Worm (Caenorhabditis elegans) whole organism, mixed stage, embryonic: ENCODE data around the gene rab-33.

ENCODE experiments used
- M03D4.4 ChIP-seq: sonication (generic microtip); optimal IDR thresholded peaks from 2 replicates; lab custom pipeline; 2017; ENCODE audit warnings: mild to moderate bottlenecking, missing genetic modification characterization, missing compliant biosample characterization
- bed-3 ChIP-seq: fragments of 200-800 bp; sonication (Bioruptor generic); optimal IDR thresholded peaks from 3 replicates; lab custom pipeline; 2018; ENCODE audit warnings: mild to moderate bottlenecking, missing genetic modification characterization, moderate library complexity, missing compliant biosample characterization
- blmp-1 ChIP-seq: fragments of 150-350 bp; optimal IDR thresholded peaks from 2 replicates; lab custom pipeline; 2014; ENCODE audit warnings: missing biosample characterization, missing genetic modification characterization
- ceh-39 ChIP-seq: fragments of 150-350 bp; optimal IDR thresholded peaks from 2 replicates; lab custom pipeline; 2014; ENCODE audit warnings: missing biosample characterization, missing genetic modification characterization
- ceh-43 ChIP-seq: fragments of 200-800 bp; sonication (Bioruptor generic); optimal IDR thresholded peaks from 2 replicates; lab custom pipeline; 2018; ENCODE audit warnings: mild to moderate bottlenecking, missing genetic modification characterization, moderate library complexity, missing compliant biosample characterization
- ceh-83 ChIP-seq: fragments of 200-800 bp; sonication (Bioruptor generic); optimal IDR thresholded peaks from 2 replicates; lab custom pipeline; 2018; ENCODE audit warnings: mild to moderate bottlenecking, missing genetic modification characterization, missing compliant biosample characterization
- ces-1 ChIP-seq: fragments of 150-350 bp; optimal IDR thresholded peaks from 2 replicates; lab custom pipeline; 2014; ENCODE audit warnings: missing biosample characterization, missing genetic modification reagents, missing genetic modification characterization
- cnd-1 ChIP-seq: fragments of 200-800 bp; sonication (Bioruptor generic); optimal IDR thresholded peaks from 2 replicates; lab custom pipeline; 2018; ENCODE audit warnings: mild to moderate bottlenecking, missing genetic modification characterization, missing compliant biosample characterization
- drap-1 ChIP-seq: fragments of 200-800 bp; sonication (Bioruptor generic); optimal IDR thresholded peaks from 3 replicates; lab custom pipeline; 2018; ENCODE audit warnings: mild to moderate bottlenecking, missing genetic modification characterization, missing compliant biosample characterization
- elt-1 ChIP-seq: sonication (generic microtip); optimal IDR thresholded peaks from 2 replicates; lab custom pipeline; 2017; ENCODE audit warnings: missing genetic modification characterization, mild to moderate bottlenecking, missing compliant biosample characterization, antibody characterized with exemption, moderate library complexity, borderline replicate concordance; ENCODE audit not compliant: insufficient read depth
- elt-3 ChIP-seq: fragments of 150-350 bp; optimal IDR thresholded peaks from 2 replicates; lab custom pipeline; 2014; ENCODE audit warnings: missing biosample characterization, missing genetic modification characterization
- flh-1 ChIP-seq: fragments of 200-800 bp; sonication (Bioruptor generic); optimal IDR thresholded peaks from 2 replicates; lab custom pipeline; 2018; ENCODE audit warnings: mild to moderate bottlenecking, missing genetic modification characterization, moderate library complexity, missing compliant biosample characterization
- ham-2 ChIP-seq: fragments of 200-800 bp; sonication (Bioruptor generic); optimal IDR thresholded peaks from 2 replicates; lab custom pipeline; 2018; ENCODE audit warnings: mild to moderate bottlenecking, missing genetic modification characterization, missing compliant biosample characterization
- hlh-1 ChIP-seq: fragments of 150-350 bp; optimal IDR thresholded peaks from 2 replicates; lab custom pipeline; 2014; ENCODE audit warnings: missing biosample characterization, missing genetic modification reagents, missing genetic modification characterization
- lin-13 ChIP-seq: fragments of 150-350 bp; optimal IDR thresholded peaks from 2 replicates; lab custom pipeline; 2014; ENCODE audit warnings: missing biosample characterization, missing genetic modification characterization
- lin-32 ChIP-seq: fragments of 200-800 bp; sonication (Bioruptor generic); optimal IDR thresholded peaks from 2 replicates; lab custom pipeline; 2018; ENCODE audit warnings: mild to moderate bottlenecking, missing genetic modification characterization, missing compliant biosample characterization
- lsy-2 ChIP-seq: fragments of 150-350 bp; optimal IDR thresholded peaks from 2 replicates; lab custom pipeline; 2014; ENCODE audit warnings: missing biosample characterization, missing genetic modification characterization
- mab-5 ChIP-seq: fragments of 150-350 bp; optimal IDR thresholded peaks from 2 replicates; lab custom pipeline; 2014; ENCODE audit warnings: missing biosample characterization, missing genetic modification characterization
- mep-1 ChIP-seq: fragments of 150-350 bp; optimal IDR thresholded peaks from 2 replicates; lab custom pipeline; 2017; ENCODE audit warnings: missing biosample characterization, missing genetic modification reagents, missing genetic modification characterization, inconsistent platforms
- mls-2 ChIP-seq: sonication (generic microtip); optimal IDR thresholded peaks from 2 replicates; lab custom pipeline; 2016; ENCODE audit warnings: mild to moderate bottlenecking, missing genetic modification characterization, moderate library complexity, missing compliant biosample characterization
- nhr-12 ChIP-seq: fragments of 150-350 bp; optimal IDR thresholded peaks from 2 replicates; lab custom pipeline; 2014; ENCODE audit warnings: missing biosample characterization, missing genetic modification characterization
- nhr-2 ChIP-seq: fragments of 150-350 bp; optimal IDR thresholded peaks from 2 replicates; lab custom pipeline; 2014; ENCODE audit warnings: missing biosample characterization, missing genetic modification characterization
- nhr-237 ChIP-seq: fragments of 150-350 bp; optimal IDR thresholded peaks from 2 replicates; lab custom pipeline; 2014; ENCODE audit warnings: missing biosample characterization, missing genetic modification characterization
- nhr-28 ChIP-seq: fragments of 150-350 bp; optimal IDR thresholded peaks from 2 replicates; lab custom pipeline; 2014; ENCODE audit warnings: missing biosample characterization, missing genetic modification characterization
- nhr-76 ChIP-seq: sonication (generic microtip); optimal IDR thresholded peaks from 2 replicates; lab custom pipeline; 2017; ENCODE audit warnings: missing biosample characterization, missing genetic modification characterization
- pha-4 ChIP-seq: fragments of 150-350 bp; optimal IDR thresholded peaks from 2 replicates; lab custom pipeline; 2018; ENCODE audit warnings: missing biosample characterization, missing genetic modification reagents, missing genetic modification characterization
- sem-2 ChIP-seq: fragments of 200-800 bp; sonication (Bioruptor generic); optimal IDR thresholded peaks from 2 replicates; lab custom pipeline; 2018; ENCODE audit warnings: mild to moderate bottlenecking, missing genetic modification characterization, missing compliant biosample characterization
- snpc-4 ChIP-seq: fragments of 150-350 bp; optimal IDR thresholded peaks from 2 replicates; lab custom pipeline; 2014; ENCODE audit warnings: missing biosample characterization, missing genetic modification characterization
- sptf-1 ChIP-seq: sonication (generic microtip); optimal IDR thresholded peaks from 2 replicates; lab custom pipeline; 2017; ENCODE audit warnings: mild to moderate bottlenecking, missing genetic modification characterization, moderate library complexity, missing compliant biosample characterization
- tbx-8 ChIP-seq: fragments of 200-800 bp; sonication (Bioruptor generic); optimal IDR thresholded peaks from 2 replicates; lab custom pipeline; 2018; ENCODE audit warnings: mild to moderate bottlenecking, missing genetic modification characterization, moderate library complexity, missing compliant biosample characterization
- unc-120 ChIP-seq: sonication (generic microtip); optimal IDR thresholded peaks from 2 replicates; lab custom pipeline; 2017; ENCODE audit warnings: missing genetic modification characterization, missing compliant biosample characterization; ENCODE audit not compliant: poor library complexity, severe bottlenecking
- unc-39 ChIP-seq: fragments of 150-350 bp; optimal IDR thresholded peaks from 2 replicates; lab custom pipeline; 2014; ENCODE audit warnings: missing biosample characterization, missing genetic modification characterization
- unc-62 ChIP-seq: fragments of 150-350 bp; optimal IDR thresholded peaks from 2 replicates; lab custom pipeline; 2014; ENCODE audit warnings: missing biosample characterization, missing genetic modification reagents, missing genetic modification characterization
- zip-8 ChIP-seq: fragments of 150-350 bp; optimal IDR thresholded peaks from 2 replicates; lab custom pipeline; 2014; ENCODE audit warnings: missing biosample characterization, missing genetic modification characterization
- ztf-11 ChIP-seq: fragments of 150-350 bp; optimal IDR thresholded peaks from 2 replicates; lab custom pipeline; 2014; ENCODE audit warnings: missing biosample characterization, missing genetic modification characterization

rab-33 gene

ce11 chrIII:10461164-10461546 lies 42.5 kb downstream of the rab-33 start, which contains the start of gene atx-2 (continued):
- peak; percentile 93 for TF ChIP-seq ceh-83 (GFP tag; lab: Kevin White, UChicago)
- TF ChIP-seq blmp-1 = peak; percentile 91
- TF ChIP-seq mab-5 (tag; lab: Kevin White, UChicago) = peak; percentile 62
- TF ChIP-seq lsy-2 = peak; percentile 68
- TF ChIP-seq bed-3 = peak; percentile 96
- peak; percentile 97 for TF ChIP-seq ceh-43 (GFP tag; lab: Kevin White, UChicago)
- peak; percentile 90 for TF ChIP-seq tbx-8 (GFP tag; lab: Kevin White, UChicago)
- TF ChIP-seq, all 35 proteins: peak for 32

DNA sequence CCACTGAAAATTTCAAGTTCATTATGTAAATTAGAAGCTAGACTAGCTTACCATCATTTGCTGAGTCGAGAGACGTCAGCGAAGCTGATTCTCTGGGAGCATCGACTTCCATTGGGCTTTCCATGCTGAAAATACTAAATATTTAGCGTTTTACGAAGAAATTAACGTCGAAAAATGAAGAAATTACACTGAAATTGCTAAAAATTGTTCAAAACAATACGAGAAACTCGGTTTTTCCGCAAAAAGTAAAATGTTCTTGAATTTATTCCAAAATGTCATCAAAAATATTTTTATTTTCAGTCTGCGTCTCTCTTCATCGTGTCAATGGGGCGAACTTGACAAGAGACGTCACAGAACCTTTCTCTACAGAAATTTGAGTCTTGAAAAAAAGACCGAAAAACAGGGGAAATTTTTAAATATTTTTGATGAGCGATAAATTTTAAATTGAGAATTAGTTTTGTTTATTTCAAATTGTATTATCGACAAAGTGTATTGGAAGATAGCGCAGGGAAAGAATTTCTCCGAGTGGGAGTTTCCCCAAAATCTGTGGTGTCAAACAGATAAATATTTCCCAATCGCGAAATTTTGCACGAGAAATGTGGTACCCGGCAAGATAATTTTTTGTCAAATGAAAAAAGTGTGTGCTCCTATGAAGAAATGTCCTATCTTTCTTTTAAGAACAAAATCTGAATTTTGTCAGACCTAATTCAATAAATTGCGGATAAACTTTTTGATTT lies 43.1 kb downstream of the rab-33 start, which contains the start of gene ecps-1:
ecps-1 (minus strand) TSS at position 125 of the 737 bp plus-strand sequence.
- TF ChIP-seq nhr-28 (tag; lab: Kevin White, UChicago) (no peak), lsy-2 (peak; percentile 74), nhr-12 (tag; lab: Kevin White, UChicago) (no peak), nhr-237 (tag; lab: Kevin White, UChicago) (peak; percentile 88), mab-5 (tag; lab: Kevin White, UChicago) (no peak), elt-1 (tag; lab: Kevin White, UChicago) (no peak), ceh-43 (GFP tag; lab: Kevin White, UChicago) (no peak), cnd-1 (tag; lab: Kevin White, UChicago) (peak; percentile 24), unc-120 (tag; lab: Kevin White, UChicago) (no peak), bed-3 (no peak), unc-62 (GFP tag; lab: Kevin White, UChicago) (no peak), lin-32 (no peak), snpc-4 (tag; lab: Kevin White, UChicago) (no peak), zip-8 (tag; lab: Kevin White, UChicago) (no peak), sptf-1 (tag; lab: Kevin White, UChicago) (no peak), sem-2 (GFP tag; lab: Kevin White, UChicago) (no peak), ztf-11 (tag; lab: Kevin White, UChicago) (no peak), M03D4.4 (tag; lab: Kevin White, UChicago) (no peak), drap-1 (GFP tag; lab: Kevin White, UChicago) (no peak), pha-4 (tag; lab: Kevin White, UChicago) (peak; percentile 66), tbx-8 (GFP tag; lab: Kevin White, UChicago) (no peak), ces-1 (peak; percentile 85), ceh-83 (GFP tag; lab: Kevin White, UChicago) (no peak), lin-13 (tag; lab: Kevin White, UChicago) (peak; percentile 63), flh-1 (no peak), ham-2 (no peak), elt-3 (no peak), blmp-1 (no peak), hlh-1 (no peak), ceh-39 (tag; lab: Kevin White, UChicago) (peak; percentile 81), nhr-2 (tag; lab: Kevin White, UChicago) (peak; percentile 20), unc-39 (tag; lab: Kevin White, UChicago) (no peak), mls-2 (tag; lab: Kevin White, UChicago) (no peak), mep-1 (tag; lab: Kevin White, UChicago) (peak; percentile 98), nhr-76 (tag; lab: Kevin White, UChicago) (no peak)

DNA sequence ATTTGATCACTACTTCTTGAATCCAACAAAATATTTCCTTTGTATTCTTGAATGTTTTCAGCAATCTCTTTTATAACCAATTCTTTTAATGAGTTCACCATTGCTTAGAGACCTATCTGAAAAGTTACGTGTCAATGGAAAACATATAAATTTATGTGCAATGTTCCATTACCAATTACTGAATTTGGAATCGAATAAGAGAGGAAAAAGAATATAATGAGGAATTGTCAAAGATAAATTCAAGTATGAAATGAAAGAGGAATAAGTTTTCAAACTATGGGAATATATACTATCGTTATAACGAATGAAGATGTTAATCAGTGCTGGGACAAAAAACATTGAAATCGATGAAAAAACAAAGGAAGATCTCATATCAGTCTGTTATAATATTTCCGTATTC lies 52.6 kb downstream of the rab-33 start, which contains the start of gene H04D03.4:
H04D03.4 (minus strand) TSS at position 101 of the 400 bp plus-strand sequence.
- TF ChIP-seq sptf-1 (tag; lab: Kevin White, UChicago) (no peak), elt-1 (tag; lab: Kevin White, UChicago) (no peak), hlh-1 (no peak), elt-3 (no peak), sem-2 (GFP tag; lab: Kevin White, UChicago) (no peak), unc-62 (GFP tag; lab: Kevin White, UChicago) (no peak), tbx-8 (GFP tag; lab: Kevin White, UChicago) (no peak), mab-5 (tag; lab: Kevin White, UChicago) (no peak), bed-3 (no peak), ztf-11 (tag; lab: Kevin White, UChicago) (no peak), pha-4 (tag; lab: Kevin White, UChicago) (no peak), lin-13 (tag; lab: Kevin White, UChicago) (no peak), blmp-1 (no peak)
- TF ChIP-seq, all 35 proteins: peak for 0
